Worm (Caenorhabditis elegans): ENCODE measurements around the gene asp-3.
A peak's percentile ranks its signal among the peaks of the same experiment; 100 is the strongest.

The asp-3 gene

DNA sequence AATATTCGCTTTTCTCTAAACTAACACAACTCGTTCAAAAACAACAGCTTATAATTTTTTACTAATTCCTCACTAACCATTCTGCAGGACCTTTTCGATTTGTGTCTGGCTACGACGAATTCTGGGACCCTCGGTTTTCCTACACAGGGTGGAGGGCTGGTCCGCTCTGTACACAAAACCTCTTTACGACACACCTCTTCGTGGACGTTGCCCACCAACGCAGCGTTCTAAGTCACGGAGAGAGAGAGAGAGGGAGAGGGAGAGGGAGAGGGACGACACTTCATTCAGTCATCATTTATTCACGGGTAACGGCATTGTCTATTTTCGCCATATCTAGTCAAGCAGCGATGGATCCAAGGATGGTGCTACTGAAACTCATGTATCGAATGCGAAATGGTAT, 15.6 kb downstream of the asp-3 start, which contains the start of gene atg-2:
Gene atg-2, plus strand, starts transcription at position 301 of the 400 bp plus-strand sequence.
- TF ChIP-seq hnd-1 (tag; optimal IDR thresholded peaks at IDR 0.05) (no peak), ets-7 (tag; optimal IDR thresholded peaks at IDR 0.05) (no peak), hmg-4 (GFP tag; optimal IDR thresholded peaks at IDR 0.05) (peak; percentile 62), tbx-11 (GFP tag; IDR thresholded peaks at IDR 0.05) (no peak)

DNA sequence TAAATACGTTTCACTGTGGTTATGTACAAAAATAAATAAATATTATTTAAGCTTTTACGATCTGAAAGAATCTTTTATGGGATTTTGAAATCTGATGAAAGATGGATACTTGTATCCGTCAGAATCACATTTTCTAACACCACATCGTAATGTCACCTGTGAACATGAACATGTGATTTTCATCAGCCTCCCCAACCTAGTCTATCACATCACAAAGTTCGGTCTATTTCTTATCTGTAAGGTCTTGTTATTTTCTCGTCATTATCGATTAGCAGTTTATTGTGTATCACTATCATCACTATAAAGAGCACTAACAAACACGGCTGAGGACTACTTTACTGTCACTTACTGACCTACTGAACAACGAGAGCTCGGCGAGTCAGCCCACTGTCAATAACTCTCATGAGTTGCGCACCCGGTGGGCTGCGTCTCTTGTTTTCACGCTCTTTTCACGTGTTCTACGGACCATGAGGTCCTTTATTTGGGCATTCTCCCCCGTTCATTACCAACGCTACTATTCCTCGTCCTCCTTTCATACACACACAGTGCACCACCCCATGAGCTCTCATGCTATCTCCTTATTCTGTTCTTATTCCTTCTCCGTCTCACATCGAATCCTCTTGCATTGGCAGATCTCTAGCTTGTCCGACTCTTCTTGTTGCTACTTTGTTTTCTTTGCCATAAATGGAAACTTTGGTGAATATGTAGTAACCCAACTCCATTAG, 16.4 kb downstream of the asp-3 start:
- no peak for TF ChIP-seq tra-4 (tag; optimal IDR thresholded peaks at IDR 0.05)
- TF ChIP-seq ceh-13 (GFP tag; optimal IDR thresholded peaks at IDR 0.05): no peak
- peak; percentile 56 for TF ChIP-seq hmg-4 (GFP tag; optimal IDR thresholded peaks at IDR 0.05)
- TF ChIP-seq tbx-11 (GFP tag; IDR thresholded peaks at IDR 0.05): no peak
- no peak for TF ChIP-seq ama-1 (optimal IDR thresholded peaks at IDR 0.05)
- peak; percentile 25 for TF ChIP-seq F13C5.2 (tag; optimal IDR thresholded peaks at IDR 0.05)
- TF ChIP-seq flt-1 (GFP tag; IDR thresholded peaks at IDR 0.05): no peak

DNA sequence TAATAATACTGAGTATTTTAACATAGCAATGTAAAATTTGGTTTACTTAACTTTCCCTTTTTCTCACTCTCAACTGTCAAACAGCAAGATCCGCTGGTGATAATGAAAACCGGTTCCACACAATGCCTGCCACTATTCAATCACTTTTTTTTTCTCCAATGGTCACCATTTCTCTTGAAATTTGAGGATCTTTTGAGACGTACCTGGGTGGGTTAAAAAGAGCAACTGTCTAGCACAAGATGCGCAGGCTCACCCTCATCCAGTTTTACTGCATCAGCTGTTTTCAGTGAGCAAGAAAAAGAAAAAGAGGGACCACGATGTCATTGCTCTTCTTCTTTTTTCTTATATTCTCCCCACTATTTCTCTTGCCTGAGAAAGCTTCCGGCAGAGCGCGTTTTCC, 17.4 kb downstream of the asp-3 start:
- TF ChIP-seq tbx-37 (GFP tag; conservative IDR thresholded peaks at IDR 0.05) (no peak), F13C5.2 (tag; optimal IDR thresholded peaks at IDR 0.05) (no peak), tbx-11 (GFP tag; IDR thresholded peaks at IDR 0.05) (no peak), hmg-4 (GFP tag; optimal IDR thresholded peaks at IDR 0.05) (no peak), B0310.2 (tag; optimal IDR thresholded peaks at IDR 0.05) (no peak), pes-1 (GFP tag; IDR thresholded peaks at IDR 0.05) (no peak), ceh-13 (GFP tag; optimal IDR thresholded peaks at IDR 0.05) (no peak), ama-1 (optimal IDR thresholded peaks at IDR 0.05) (no peak), scrt-1 (GFP tag; IDR thresholded peaks at IDR 0.05) (no peak), aly-1 (tag; optimal IDR thresholded peaks at IDR 0.05) (no peak), ets-7 (tag; optimal IDR thresholded peaks at IDR 0.05) (no peak), sea-1 (GFP tag; conservative IDR thresholded peaks at IDR 0.05) (no peak), ceh-36 (tag; optimal IDR thresholded peaks at IDR 0.05) (no peak), flt-1 (GFP tag; IDR thresholded peaks at IDR 0.05) (no peak), tra-4 (tag; optimal IDR thresholded peaks at IDR 0.05) (no peak), hnd-1 (tag; optimal IDR thresholded peaks at IDR 0.05) (no peak), hmbx-1 (tag; optimal IDR thresholded peaks at IDR 0.05) (no peak)

DNA sequence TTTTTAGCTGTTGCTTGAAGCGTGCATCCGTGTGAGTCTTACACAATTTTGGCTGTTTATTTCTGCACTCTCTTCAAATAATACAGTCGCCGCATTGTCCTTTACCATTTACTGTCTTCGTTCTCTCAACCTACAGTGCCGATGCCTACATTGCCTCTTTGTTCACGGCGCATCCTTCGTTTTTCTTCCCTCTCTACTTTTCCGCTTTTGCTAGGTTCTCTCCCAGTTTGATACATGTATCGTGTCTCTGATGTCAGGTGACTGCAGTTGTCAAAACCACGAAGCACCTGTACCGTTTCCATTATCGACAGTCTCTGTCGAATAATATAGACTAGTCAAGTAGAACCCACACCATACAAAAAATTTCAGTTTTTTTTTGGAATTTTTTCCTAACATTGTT, 17.8 kb downstream of the asp-3 start:
- TF ChIP-seq ceh-36 (tag; optimal IDR thresholded peaks at IDR 0.05): no peak

DNA sequence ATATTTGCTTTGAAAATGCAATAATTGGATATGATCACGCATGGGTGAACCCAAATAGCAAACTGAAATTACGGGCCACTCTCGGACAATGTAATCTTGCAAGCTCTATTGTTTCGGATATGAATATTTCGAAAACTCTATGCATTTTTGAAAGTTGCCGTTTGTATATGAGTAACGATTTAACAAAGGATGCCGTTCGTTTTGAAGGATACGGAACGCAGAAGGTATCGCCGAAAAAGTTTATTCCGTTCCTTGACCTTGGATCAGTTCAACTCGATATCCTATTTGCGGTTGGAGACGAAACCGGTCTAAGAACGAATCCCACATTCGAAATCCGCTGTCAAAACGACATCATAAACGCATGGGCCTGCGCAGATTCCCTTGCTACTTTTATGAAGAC, 22.2 kb downstream of the asp-3 start:
- TF ChIP-seq scrt-1 (GFP tag; IDR thresholded peaks at IDR 0.05) (no peak), ets-7 (tag; optimal IDR thresholded peaks at IDR 0.05) (no peak), tbx-37 (GFP tag; conservative IDR thresholded peaks at IDR 0.05) (no peak), ceh-13 (GFP tag; optimal IDR thresholded peaks at IDR 0.05) (no peak), sea-1 (GFP tag; conservative IDR thresholded peaks at IDR 0.05) (no peak), hmg-4 (GFP tag; optimal IDR thresholded peaks at IDR 0.05) (no peak), hnd-1 (tag; optimal IDR thresholded peaks at IDR 0.05) (no peak), ama-1 (optimal IDR thresholded peaks at IDR 0.05) (no peak), aly-1 (tag; optimal IDR thresholded peaks at IDR 0.05) (no peak), tra-4 (tag; optimal IDR thresholded peaks at IDR 0.05) (no peak), F13C5.2 (tag; optimal IDR thresholded peaks at IDR 0.05) (no peak), flt-1 (GFP tag; IDR thresholded peaks at IDR 0.05) (no peak), ceh-36 (tag; optimal IDR thresholded peaks at IDR 0.05) (no peak), pes-1 (GFP tag; IDR thresholded peaks at IDR 0.05) (no peak), B0310.2 (tag; optimal IDR thresholded peaks at IDR 0.05) (no peak), tbx-11 (GFP tag; IDR thresholded peaks at IDR 0.05) (no peak), hmbx-1 (tag; optimal IDR thresholded peaks at IDR 0.05) (no peak)

DNA sequence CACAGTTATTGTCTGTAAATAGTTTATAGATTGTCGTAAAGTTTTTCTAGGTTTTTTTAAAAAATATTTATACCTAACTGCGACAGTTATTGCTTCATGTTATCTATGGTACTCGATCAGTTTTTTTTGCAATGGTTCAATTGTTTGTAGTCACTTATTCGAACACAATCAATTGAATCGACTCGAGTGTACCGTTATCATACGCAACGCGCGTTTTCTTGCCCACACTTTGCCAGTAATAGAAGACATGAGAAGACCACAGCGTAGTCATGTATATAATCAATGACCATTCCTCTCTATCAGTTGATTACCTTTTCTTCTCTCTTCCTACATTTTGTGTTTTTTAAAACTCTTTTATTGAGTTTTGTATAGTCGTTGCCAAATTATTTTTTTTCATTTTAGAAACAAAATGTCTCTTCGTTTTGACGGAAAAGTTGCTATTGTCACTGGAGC, 27.2 kb downstream of the asp-3 start, which contains the start of gene dhs-28:
Gene dhs-28, plus strand, starts transcription at position 403 of the 453 bp plus-strand sequence.
- TF ChIP-seq ceh-13 (GFP tag; optimal IDR thresholded peaks at IDR 0.05) (no peak), B0310.2 (tag; optimal IDR thresholded peaks at IDR 0.05) (no peak), aly-1 (tag; optimal IDR thresholded peaks at IDR 0.05) (no peak), tra-4 (tag; optimal IDR thresholded peaks at IDR 0.05) (no peak), scrt-1 (GFP tag; IDR thresholded peaks at IDR 0.05) (no peak), flt-1 (GFP tag; IDR thresholded peaks at IDR 0.05) (no peak), hmbx-1 (tag; optimal IDR thresholded peaks at IDR 0.05) (no peak), F13C5.2 (tag; optimal IDR thresholded peaks at IDR 0.05) (no peak), tbx-37 (GFP tag; conservative IDR thresholded peaks at IDR 0.05) (no peak), tbx-11 (GFP tag; IDR thresholded peaks at IDR 0.05) (no peak), ets-7 (tag; optimal IDR thresholded peaks at IDR 0.05) (no peak), pes-1 (GFP tag; IDR thresholded peaks at IDR 0.05) (no peak), hnd-1 (tag; optimal IDR thresholded peaks at IDR 0.05) (no peak), hmg-4 (GFP tag; optimal IDR thresholded peaks at IDR 0.05) (no peak), ceh-36 (tag; optimal IDR thresholded peaks at IDR 0.05) (no peak), sea-1 (GFP tag; conservative IDR thresholded peaks at IDR 0.05) (no peak), ama-1 (optimal IDR thresholded peaks at IDR 0.05) (no peak)

DNA sequence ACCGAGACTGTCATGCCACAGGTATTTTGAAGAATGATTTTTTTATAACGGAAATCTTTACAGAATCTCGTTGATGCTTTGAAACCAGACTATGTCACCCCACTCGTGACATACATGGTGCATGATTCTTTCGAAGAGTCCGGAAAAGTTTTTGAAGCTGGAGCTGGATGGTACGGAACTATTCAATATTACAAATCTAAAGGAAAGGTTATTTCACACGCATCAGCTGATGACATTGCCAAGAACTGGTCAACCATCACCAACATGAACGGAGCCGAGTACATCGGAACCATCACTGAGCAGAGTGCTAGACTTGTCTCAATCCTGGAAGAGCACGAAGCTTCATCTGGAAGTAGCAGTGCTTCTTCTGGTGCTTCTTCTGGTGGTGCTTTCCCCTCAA, 28.3 kb downstream of the asp-3 start:
- no peak for TF ChIP-seq scrt-1 (GFP tag; IDR thresholded peaks at IDR 0.05)

DNA sequence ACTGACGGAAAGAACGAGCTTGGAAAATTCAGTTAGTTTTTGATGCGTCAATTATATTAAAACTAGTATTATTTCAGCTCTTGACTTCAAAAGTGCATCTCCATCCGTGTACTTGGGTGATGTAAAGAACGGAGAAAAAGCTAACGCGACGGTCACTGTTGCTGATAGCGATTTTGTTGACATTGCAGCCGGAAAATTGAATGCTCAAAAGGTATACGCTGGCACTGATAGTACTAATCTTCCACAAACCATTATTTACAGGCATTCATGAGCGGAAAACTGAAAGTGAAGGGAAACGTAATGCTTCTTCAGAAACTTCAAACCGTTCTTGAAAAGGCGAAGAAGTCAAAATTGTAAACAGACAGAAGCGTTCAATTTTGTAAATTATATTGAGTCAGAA, 28.8 kb downstream of the asp-3 start:
- TF ChIP-seq ceh-13 (GFP tag; optimal IDR thresholded peaks at IDR 0.05) (no peak), ceh-36 (tag; optimal IDR thresholded peaks at IDR 0.05) (no peak), tbx-37 (GFP tag; conservative IDR thresholded peaks at IDR 0.05) (no peak), tra-4 (tag; optimal IDR thresholded peaks at IDR 0.05) (no peak), F13C5.2 (tag; optimal IDR thresholded peaks at IDR 0.05) (no peak), hmg-4 (GFP tag; optimal IDR thresholded peaks at IDR 0.05) (no peak), flt-1 (GFP tag; IDR thresholded peaks at IDR 0.05) (no peak), scrt-1 (GFP tag; IDR thresholded peaks at IDR 0.05) (no peak)
